Fruit fly (Drosophila melanogaster) whole organism, pupa: Measurements from ENCODE around the gene Pep.
A peak's percentile ranks its signal among the peaks of the same experiment; 100 is the strongest.

Experiments used
- CG10348 ChIP-seq: fragments of 200-800 bp; sonication (Bioruptor generic); IDR thresholded peaks from 2 replicates; pipeline ENCODE4 v1.3.6; 2022; ENCODE audit warnings: missing biosample characterization, missing genetic modification characterization
- CG12605 ChIP-seq: fragments of 200-800 bp; sonication (Bioruptor generic); IDR thresholded peaks from 2 replicates; pipeline ENCODE4 v1.3.6; 2022; ENCODE audit warnings: missing biosample characterization, missing genetic modification characterization
- CG15710 ChIP-seq: fragments of 200-800 bp; sonication (Bioruptor generic); optimal IDR thresholded peaks from 2 replicates; lab custom pipeline; 2018; ENCODE audit warnings: missing biosample characterization, mild to moderate bottlenecking, missing genetic modification characterization, moderate library complexity
- CG17806 ChIP-seq: fragments of 200-800 bp; sonication (Bioruptor generic); optimal IDR thresholded peaks from 2 replicates; lab custom pipeline; 2018; ENCODE audit warnings: missing biosample characterization, mild to moderate bottlenecking, missing genetic modification characterization, moderate library complexity
- CG32121 ChIP-seq: fragments of 200-800 bp; sonication (Bioruptor generic); IDR thresholded peaks from 2 replicates; pipeline ENCODE4 v1.3.6; 2022; ENCODE audit warnings: missing biosample characterization, missing genetic modification characterization
- CG34367 ChIP-seq: fragments of 200-800 bp; sonication (Bioruptor generic); optimal IDR thresholded peaks from 2 replicates; lab custom pipeline; 2018; ENCODE audit warnings: missing biosample characterization, mild to moderate bottlenecking, missing genetic modification characterization
- CG4496 ChIP-seq: fragments of 200-800 bp; sonication (Bioruptor generic); IDR thresholded peaks from 3 replicates; pipeline ENCODE4 v1.3.6; 2022; ENCODE audit warnings: missing biosample characterization, missing genetic modification characterization
- CG8159 ChIP-seq: fragments of 200-800 bp; sonication (Bioruptor generic); optimal IDR thresholded peaks from 3 replicates; lab custom pipeline; 2018; ENCODE audit warnings: missing biosample characterization, mild to moderate bottlenecking, missing genetic modification characterization, moderate library complexity
- CG9948 ChIP-seq: fragments of 200-800 bp; sonication (Bioruptor generic); optimal IDR thresholded peaks from 2 replicates; lab custom pipeline; 2018; ENCODE audit warnings: missing biosample characterization, mild to moderate bottlenecking, missing genetic modification characterization, moderate library complexity
- Pif1A ChIP-seq: fragments of 200-800 bp; sonication (Bioruptor generic); optimal IDR thresholded peaks from 3 replicates; lab custom pipeline; 2016; ENCODE audit warnings: missing biosample characterization, missing genetic modification characterization
- Pif1B ChIP-seq: fragments of 200-800 bp; sonication (Bioruptor generic); optimal IDR thresholded peaks from 3 replicates; lab custom pipeline; 2016; ENCODE audit warnings: missing biosample characterization, missing genetic modification characterization
- Snoo ChIP-seq: fragments of 200-800 bp; sonication (Bioruptor generic); optimal IDR thresholded peaks from 3 replicates; lab custom pipeline; 2017; ENCODE audit warnings: missing biosample characterization, mild to moderate bottlenecking, missing genetic modification characterization, inconsistent platforms
- gl ChIP-seq: fragments of 200-800 bp; sonication (Bioruptor generic); optimal IDR thresholded peaks from 2 replicates; lab custom pipeline; 2018; ENCODE audit warnings: missing biosample characterization, mild to moderate bottlenecking, missing genetic modification characterization

dm6 chr3L:17619209-17619705 is 25.6 kb downstream of the Pep start, which contains the start of gene Eip74EF:
- TF ChIP-seq CG17806 (tag; lab: Kevin White, UChicago) (peak; percentile 46), CG15710 (tag; lab: Kevin White, UChicago) (peak; percentile 53), CG12605 (GFP tag; lab: Robert Waterston, UW) (peak; percentile 85), CG32121 (peak; percentile 78), CG34367 (tag; lab: Kevin White, UChicago) (peak; percentile 28), Snoo (peak; percentile 61), Pif1A (peak; percentile 54), Pif1B (GFP tag; lab: Kevin White, UChicago) (peak; percentile 72), CG9948 (peak; percentile 36), gl (tag; lab: Kevin White, UChicago) (peak; percentile 42), CG10348 (GFP tag; lab: Robert Waterston, UW) (no peak), CG4496 (peak; percentile 88), CG8159 (tag; lab: Kevin White, UChicago) (peak; percentile 33)
